Worm (Caenorhabditis elegans) whole organism, mixed stage, embryonic: ENCODE results near the gene C34E7.3.

Experiments used
- M03D4.4 ChIP-seq: sonication (generic microtip); optimal IDR thresholded peaks from 2 replicates; lab custom pipeline; 2017; ENCODE audit warnings: mild to moderate bottlenecking, missing genetic modification characterization, missing compliant biosample characterization
- bed-3 ChIP-seq: fragments of 200-800 bp; sonication (Bioruptor generic); optimal IDR thresholded peaks from 3 replicates; lab custom pipeline; 2018; ENCODE audit warnings: mild to moderate bottlenecking, missing genetic modification characterization, moderate library complexity, missing compliant biosample characterization
- ceh-39 ChIP-seq: fragments of 150-350 bp; optimal IDR thresholded peaks from 2 replicates; lab custom pipeline; 2014; ENCODE audit warnings: missing biosample characterization, missing genetic modification characterization
- ceh-43 ChIP-seq: fragments of 200-800 bp; sonication (Bioruptor generic); optimal IDR thresholded peaks from 2 replicates; lab custom pipeline; 2018; ENCODE audit warnings: mild to moderate bottlenecking, missing genetic modification characterization, moderate library complexity, missing compliant biosample characterization
- ceh-83 ChIP-seq: fragments of 200-800 bp; sonication (Bioruptor generic); optimal IDR thresholded peaks from 2 replicates; lab custom pipeline; 2018; ENCODE audit warnings: mild to moderate bottlenecking, missing genetic modification characterization, missing compliant biosample characterization
- ces-1 ChIP-seq: fragments of 150-350 bp; optimal IDR thresholded peaks from 2 replicates; lab custom pipeline; 2014; ENCODE audit warnings: missing biosample characterization, missing genetic modification reagents, missing genetic modification characterization
- cnd-1 ChIP-seq: fragments of 200-800 bp; sonication (Bioruptor generic); optimal IDR thresholded peaks from 2 replicates; lab custom pipeline; 2018; ENCODE audit warnings: mild to moderate bottlenecking, missing genetic modification characterization, missing compliant biosample characterization
- elt-1 ChIP-seq: sonication (generic microtip); optimal IDR thresholded peaks from 2 replicates; lab custom pipeline; 2017; ENCODE audit warnings: missing genetic modification characterization, mild to moderate bottlenecking, missing compliant biosample characterization, antibody characterized with exemption, moderate library complexity, borderline replicate concordance; ENCODE audit not compliant: insufficient read depth
- flh-1 ChIP-seq: fragments of 200-800 bp; sonication (Bioruptor generic); optimal IDR thresholded peaks from 2 replicates; lab custom pipeline; 2018; ENCODE audit warnings: mild to moderate bottlenecking, missing genetic modification characterization, moderate library complexity, missing compliant biosample characterization
- ham-2 ChIP-seq: fragments of 200-800 bp; sonication (Bioruptor generic); optimal IDR thresholded peaks from 2 replicates; lab custom pipeline; 2018; ENCODE audit warnings: mild to moderate bottlenecking, missing genetic modification characterization, missing compliant biosample characterization
- hlh-1 ChIP-seq: fragments of 150-350 bp; optimal IDR thresholded peaks from 2 replicates; lab custom pipeline; 2014; ENCODE audit warnings: missing biosample characterization, missing genetic modification reagents, missing genetic modification characterization
- lin-13 ChIP-seq: fragments of 150-350 bp; optimal IDR thresholded peaks from 2 replicates; lab custom pipeline; 2014; ENCODE audit warnings: missing biosample characterization, missing genetic modification characterization
- lin-32 ChIP-seq: fragments of 200-800 bp; sonication (Bioruptor generic); optimal IDR thresholded peaks from 2 replicates; lab custom pipeline; 2018; ENCODE audit warnings: mild to moderate bottlenecking, missing genetic modification characterization, missing compliant biosample characterization
- lsy-2 ChIP-seq: fragments of 150-350 bp; optimal IDR thresholded peaks from 2 replicates; lab custom pipeline; 2014; ENCODE audit warnings: missing biosample characterization, missing genetic modification characterization
- mep-1 ChIP-seq: fragments of 150-350 bp; optimal IDR thresholded peaks from 2 replicates; lab custom pipeline; 2017; ENCODE audit warnings: missing biosample characterization, missing genetic modification reagents, missing genetic modification characterization, inconsistent platforms
- mls-2 ChIP-seq: sonication (generic microtip); optimal IDR thresholded peaks from 2 replicates; lab custom pipeline; 2016; ENCODE audit warnings: mild to moderate bottlenecking, missing genetic modification characterization, moderate library complexity, missing compliant biosample characterization
- nhr-12 ChIP-seq: fragments of 150-350 bp; optimal IDR thresholded peaks from 2 replicates; lab custom pipeline; 2014; ENCODE audit warnings: missing biosample characterization, missing genetic modification characterization
- nhr-2 ChIP-seq: fragments of 150-350 bp; optimal IDR thresholded peaks from 2 replicates; lab custom pipeline; 2014; ENCODE audit warnings: missing biosample characterization, missing genetic modification characterization
- nhr-237 ChIP-seq: fragments of 150-350 bp; optimal IDR thresholded peaks from 2 replicates; lab custom pipeline; 2014; ENCODE audit warnings: missing biosample characterization, missing genetic modification characterization
- nhr-28 ChIP-seq: fragments of 150-350 bp; optimal IDR thresholded peaks from 2 replicates; lab custom pipeline; 2014; ENCODE audit warnings: missing biosample characterization, missing genetic modification characterization
- nhr-76 ChIP-seq: sonication (generic microtip); optimal IDR thresholded peaks from 2 replicates; lab custom pipeline; 2017; ENCODE audit warnings: missing biosample characterization, missing genetic modification characterization
- pha-4 ChIP-seq: fragments of 150-350 bp; optimal IDR thresholded peaks from 2 replicates; lab custom pipeline; 2018; ENCODE audit warnings: missing biosample characterization, missing genetic modification reagents, missing genetic modification characterization
- sem-2 ChIP-seq: fragments of 200-800 bp; sonication (Bioruptor generic); optimal IDR thresholded peaks from 2 replicates; lab custom pipeline; 2018; ENCODE audit warnings: mild to moderate bottlenecking, missing genetic modification characterization, missing compliant biosample characterization
- snpc-4 ChIP-seq: fragments of 150-350 bp; optimal IDR thresholded peaks from 2 replicates; lab custom pipeline; 2014; ENCODE audit warnings: missing biosample characterization, missing genetic modification characterization
- sptf-1 ChIP-seq: sonication (generic microtip); optimal IDR thresholded peaks from 2 replicates; lab custom pipeline; 2017; ENCODE audit warnings: mild to moderate bottlenecking, missing genetic modification characterization, moderate library complexity, missing compliant biosample characterization
- unc-120 ChIP-seq: sonication (generic microtip); optimal IDR thresholded peaks from 2 replicates; lab custom pipeline; 2017; ENCODE audit warnings: missing genetic modification characterization, missing compliant biosample characterization; ENCODE audit not compliant: poor library complexity, severe bottlenecking
- unc-39 ChIP-seq: fragments of 150-350 bp; optimal IDR thresholded peaks from 2 replicates; lab custom pipeline; 2014; ENCODE audit warnings: missing biosample characterization, missing genetic modification characterization
- unc-62 ChIP-seq: fragments of 150-350 bp; optimal IDR thresholded peaks from 2 replicates; lab custom pipeline; 2014; ENCODE audit warnings: missing biosample characterization, missing genetic modification reagents, missing genetic modification characterization
- zip-8 ChIP-seq: fragments of 150-350 bp; optimal IDR thresholded peaks from 2 replicates; lab custom pipeline; 2014; ENCODE audit warnings: missing biosample characterization, missing genetic modification characterization
- ztf-11 ChIP-seq: fragments of 150-350 bp; optimal IDR thresholded peaks from 2 replicates; lab custom pipeline; 2014; ENCODE audit warnings: missing biosample characterization, missing genetic modification characterization

Gene C34E7.3

ce11 chrX:12951175-12951574 lies 21.1 kb downstream of the C34E7.3 start:
- TF ChIP-seq nhr-28 (tag; lab: Kevin White, UChicago) (no peak), cnd-1 (tag; lab: Kevin White, UChicago) (no peak)

ce11 chrX:12958897-12959296 lies 28.8 kb downstream of the C34E7.3 start:
- no peak for TF ChIP-seq ceh-39 (tag; lab: Kevin White, UChicago)
- no peak for TF ChIP-seq unc-39 (tag; lab: Kevin White, UChicago)
- no peak for TF ChIP-seq ceh-43 (GFP tag; lab: Kevin White, UChicago)
- no peak for TF ChIP-seq pha-4 (tag; lab: Kevin White, UChicago)

DNA sequence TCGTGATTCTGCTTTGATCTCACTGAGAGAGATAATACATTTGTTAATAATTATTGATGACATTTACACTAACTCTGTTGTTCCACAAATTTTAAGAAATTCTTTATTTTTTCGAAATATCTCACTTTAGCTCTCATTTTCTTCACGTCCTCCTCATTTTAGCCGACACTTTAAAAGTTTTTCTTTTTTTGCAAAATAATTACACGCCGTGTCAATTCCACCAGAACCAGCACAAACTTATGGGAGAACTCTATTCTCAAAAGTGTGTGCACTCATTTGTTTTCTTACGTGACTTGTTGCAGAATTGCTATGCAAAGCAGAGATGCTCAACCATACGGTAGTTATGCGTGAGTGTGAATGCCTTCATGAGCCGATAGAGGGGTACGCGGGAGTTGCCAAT lies 35.1 kb downstream of the C34E7.3 start, which contains the start of gene frpr-2:
TSS of gene frpr-2 (plus strand) at position 301 of the 400 bp plus-strand sequence.
- no peak for TF ChIP-seq unc-62 (GFP tag; lab: Kevin White, UChicago)
- TF ChIP-seq mep-1 (tag; lab: Kevin White, UChicago), result no peak
- no peak for TF ChIP-seq cnd-1 (tag; lab: Kevin White, UChicago)
- no peak for TF ChIP-seq ztf-11 (tag; lab: Kevin White, UChicago)
- TF ChIP-seq unc-120, result no peak
- TF ChIP-seq bed-3, result no peak
- TF ChIP-seq pha-4 (tag; lab: Kevin White, UChicago), result no peak
- TF ChIP-seq lsy-2 (tag; lab: Kevin White, UChicago), result no peak
- TF ChIP-seq nhr-12, result no peak
- TF ChIP-seq flh-1 (GFP tag; lab: Kevin White, UChicago), result no peak
- TF ChIP-seq ces-1 (GFP tag; lab: Kevin White, UChicago), result no peak
- TF ChIP-seq elt-1, result no peak
- no peak for TF ChIP-seq snpc-4
- no peak for TF ChIP-seq lin-32 (GFP tag; lab: Kevin White, UChicago)
- no peak for TF ChIP-seq sem-2 (GFP tag; lab: Kevin White, UChicago)

ce11 chrX:12975595-12976089 lies 45.6 kb downstream of the C34E7.3 start, which contains the start of gene ppk-3:
TSS of gene ppk-3 (minus strand) at chrX:12975645.
- TF ChIP-seq nhr-28 (tag; lab: Kevin White, UChicago), result no peak
- TF ChIP-seq mep-1 (tag; lab: Kevin White, UChicago), result peak; percentile 73
- peak; percentile 5 for TF ChIP-seq hlh-1 (tag; lab: Kevin White, UChicago)
- TF ChIP-seq mls-2 (tag; lab: Kevin White, UChicago), result peak; percentile 38
- TF ChIP-seq ceh-83 (GFP tag; lab: Kevin White, UChicago), result no peak
- TF ChIP-seq zip-8 (tag; lab: Kevin White, UChicago), result no peak
- peak; percentile 40 for TF ChIP-seq pha-4 (tag; lab: Kevin White, UChicago)
- TF ChIP-seq lin-32 (GFP tag; lab: Kevin White, UChicago), result no peak
- TF ChIP-seq nhr-237 (tag; lab: Kevin White, UChicago), result peak; percentile 36
- peak; percentile 44 for TF ChIP-seq lin-13 (tag; lab: Kevin White, UChicago)
- TF ChIP-seq M03D4.4 (tag; lab: Kevin White, UChicago), result peak; percentile 5
- TF ChIP-seq bed-3, result no peak

DNA sequence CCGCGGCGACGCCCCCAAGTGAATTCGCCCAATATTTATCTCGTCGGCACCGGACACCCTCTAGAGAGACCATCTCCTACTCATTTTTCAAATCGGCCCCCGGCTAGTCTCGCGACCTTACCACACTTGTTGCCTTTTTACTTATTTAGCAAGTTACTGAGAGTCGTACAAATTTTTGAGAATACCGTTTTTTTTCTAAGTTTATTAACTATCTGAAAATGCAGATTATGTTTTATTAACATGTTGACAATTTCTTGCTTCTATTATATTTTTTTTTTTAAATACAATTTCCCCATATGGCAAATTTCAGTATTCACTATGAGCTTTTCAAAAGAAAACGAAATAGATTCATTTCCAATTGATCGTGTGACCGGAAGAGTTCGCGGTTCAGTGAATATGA lies 46.7 kb downstream of the C34E7.3 start, which contains the start of the genes F11C1.4 and F11C1.10:
TSS of gene F11C1.4 (plus strand) at position 301 of the 400 bp plus-strand sequence.
TSS of gene F11C1.10 (plus strand) at position 309 of the 400 bp plus-strand sequence.
- TF ChIP-seq nhr-28 (tag; lab: Kevin White, UChicago) (no peak), sptf-1 (tag; lab: Kevin White, UChicago) (no peak), nhr-237 (tag; lab: Kevin White, UChicago) (no peak), unc-120 (no peak), ceh-83 (GFP tag; lab: Kevin White, UChicago) (no peak), unc-62 (GFP tag; lab: Kevin White, UChicago) (no peak), nhr-2 (tag; lab: Kevin White, UChicago) (no peak), ztf-11 (tag; lab: Kevin White, UChicago) (no peak), ceh-39 (tag; lab: Kevin White, UChicago) (no peak), nhr-76 (tag; lab: Kevin White, UChicago) (no peak), elt-1 (no peak), sem-2 (GFP tag; lab: Kevin White, UChicago) (no peak)

- TF ChIP-seq pha-4 (tag; lab: Kevin White, UChicago) (no peak), ham-2 (GFP tag; lab: Kevin White, UChicago) (no peak), nhr-237 (tag; lab: Kevin White, UChicago) (no peak), ces-1 (GFP tag; lab: Kevin White, UChicago) (no peak), flh-1 (GFP tag; lab: Kevin White, UChicago) (no peak), nhr-2 (tag; lab: Kevin White, UChicago) (no peak), mls-2 (tag; lab: Kevin White, UChicago) (no peak), ceh-43 (GFP tag; lab: Kevin White, UChicago) (no peak), lsy-2 (tag; lab: Kevin White, UChicago) (no peak), elt-1 (no peak), ceh-39 (tag; lab: Kevin White, UChicago) (no peak), nhr-12 (no peak), M03D4.4 (tag; lab: Kevin White, UChicago) (no peak), lin-32 (GFP tag; lab: Kevin White, UChicago) (no peak), zip-8 (tag; lab: Kevin White, UChicago) (no peak), sem-2 (GFP tag; lab: Kevin White, UChicago) (no peak), bed-3 (no peak)
Observed at ce11 chrX:12977451-12977850, 47.4 kb downstream of the C34E7.3 start, which contains the start of gene F11C1.9. TSS of gene F11C1.9 (minus strand) at chrX:12977551.
